Worm (Caenorhabditis elegans) whole organism, L4/young adult: ENCODE data around the gene ZK84.5.

Experiments
- dao-5 ChIP-seq: sonication (generic microtip); optimal IDR thresholded peaks from 2 replicates; lab custom pipeline; 2016; ENCODE audit warnings: missing genotype, missing genetic modification characterization, moderate library complexity, missing compliant biosample characterization
- him-1 ChIP-seq: sonication (generic microtip); optimal IDR thresholded peaks from 2 replicates; lab custom pipeline; 2016; ENCODE audit warnings: missing genotype, missing genetic modification reagents, missing genetic modification characterization, missing compliant biosample characterization

DNA sequence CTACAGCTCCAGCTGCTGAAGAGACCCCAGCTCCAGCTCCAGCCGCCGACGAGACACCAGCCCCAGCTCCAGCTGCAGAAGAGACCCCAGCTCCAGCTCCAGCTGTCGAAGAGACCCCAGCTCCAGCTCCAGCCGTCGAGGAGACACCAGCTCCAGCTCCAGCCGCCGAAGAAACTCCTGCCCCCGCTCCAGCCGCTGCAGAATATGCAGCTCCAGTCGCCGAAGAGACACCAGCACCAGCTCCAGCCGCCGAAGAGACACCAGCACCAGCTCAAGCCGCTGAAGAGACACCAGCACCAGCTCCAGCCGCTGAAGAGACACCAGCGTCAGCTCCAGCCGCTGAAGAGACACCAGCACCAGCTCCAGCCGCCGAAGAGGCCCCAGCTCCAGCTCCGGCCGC is 6.3 kb upstream of the ZK84.5 start:
- TF ChIP-seq dao-5 (tag; lab: Kevin White, UChicago) (no peak), him-1 (tag; lab: Kevin White, UChicago) (no peak)
